Worm (Caenorhabditis elegans): ENCODE results near the gene cca-1.
A peak's percentile ranks its signal among the peaks of the same experiment; 100 is the strongest.

DNA sequence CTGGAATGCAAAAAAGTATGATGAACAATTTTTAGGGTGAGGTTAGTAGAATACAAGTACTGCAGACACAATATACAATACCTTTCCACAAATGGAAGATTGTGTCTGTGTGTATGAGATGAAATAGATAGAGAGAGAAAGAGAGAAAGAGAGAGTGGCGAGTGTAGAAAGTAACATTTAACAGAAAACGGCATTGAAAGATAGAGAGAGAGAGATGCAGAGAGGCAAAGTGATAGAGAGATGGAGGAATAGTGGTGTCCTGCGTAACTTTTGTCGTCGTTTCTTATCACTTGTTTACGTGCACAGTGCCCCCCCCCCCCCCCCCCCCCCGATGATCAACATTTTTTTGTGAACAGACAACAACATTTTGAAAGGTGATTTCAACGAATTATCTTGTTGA is 61.0 kb downstream of the cca-1 start:
- TF ChIP-seq nhr-23 (tag; optimal IDR thresholded peaks at IDR 0.05): no peak
- TF ChIP-seq ceh-82 (tag; optimal IDR thresholded peaks at IDR 0.05): no peak
- TF ChIP-seq unc-39 (tag; optimal IDR thresholded peaks at IDR 0.05): no peak
- no peak for TF ChIP-seq zag-1 (tag; optimal IDR thresholded peaks at IDR 0.05)
- TF ChIP-seq unc-55 (GFP tag; optimal IDR thresholded peaks at IDR 0.05): peak; percentile 35
- TF ChIP-seq F13H6.1 (tag; optimal IDR thresholded peaks at IDR 0.05): peak; percentile 37
- no peak for TF ChIP-seq skn-1 (tag; optimal IDR thresholded peaks at IDR 0.05)
- no peak for TF ChIP-seq nhr-237 (tag; optimal IDR thresholded peaks at IDR 0.05)
- TF ChIP-seq elt-1 (tag; optimal IDR thresholded peaks at IDR 0.05): no peak
- no peak for TF ChIP-seq elt-3 (tag; optimal IDR thresholded peaks at IDR 0.05)
- TF ChIP-seq lin-11 (tag; optimal IDR thresholded peaks at IDR 0.05): no peak
- peak; percentile 68 for TF ChIP-seq blmp-1 (tag; optimal IDR thresholded peaks at IDR 0.05; ENCODE audit: insufficient read depth)
